Worm (Caenorhabditis elegans): ENCODE measurements around the gene znf-706.
A peak's percentile ranks its signal among the peaks of the same experiment; 100 is the strongest.

Gene znf-706

DNA sequence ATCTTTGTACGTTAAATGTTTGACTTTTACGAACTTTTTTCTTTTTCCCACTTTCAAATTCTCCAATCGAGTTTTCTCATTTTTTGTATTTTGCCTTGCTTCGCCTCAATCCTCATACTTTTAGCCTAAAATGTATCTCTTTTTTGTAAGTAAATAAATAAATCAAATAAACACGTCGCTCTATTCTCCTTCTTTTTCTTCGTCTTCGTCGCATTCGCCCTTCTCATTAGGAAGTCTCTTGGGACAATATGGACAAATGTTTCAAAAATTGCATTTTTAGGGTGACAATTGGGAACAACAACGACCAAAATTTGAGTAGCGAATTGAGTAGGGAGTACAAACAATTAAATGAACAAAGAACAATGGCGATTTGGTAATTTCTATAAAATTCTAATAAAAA is 4.0 kb downstream of the znf-706 start:
- peak; percentile 95 for TF ChIP-seq ces-1 (GFP tag; optimal IDR thresholded peaks at IDR 0.05)
- TF ChIP-seq mls-2 (tag; optimal IDR thresholded peaks at IDR 0.05) = no peak

DNA sequence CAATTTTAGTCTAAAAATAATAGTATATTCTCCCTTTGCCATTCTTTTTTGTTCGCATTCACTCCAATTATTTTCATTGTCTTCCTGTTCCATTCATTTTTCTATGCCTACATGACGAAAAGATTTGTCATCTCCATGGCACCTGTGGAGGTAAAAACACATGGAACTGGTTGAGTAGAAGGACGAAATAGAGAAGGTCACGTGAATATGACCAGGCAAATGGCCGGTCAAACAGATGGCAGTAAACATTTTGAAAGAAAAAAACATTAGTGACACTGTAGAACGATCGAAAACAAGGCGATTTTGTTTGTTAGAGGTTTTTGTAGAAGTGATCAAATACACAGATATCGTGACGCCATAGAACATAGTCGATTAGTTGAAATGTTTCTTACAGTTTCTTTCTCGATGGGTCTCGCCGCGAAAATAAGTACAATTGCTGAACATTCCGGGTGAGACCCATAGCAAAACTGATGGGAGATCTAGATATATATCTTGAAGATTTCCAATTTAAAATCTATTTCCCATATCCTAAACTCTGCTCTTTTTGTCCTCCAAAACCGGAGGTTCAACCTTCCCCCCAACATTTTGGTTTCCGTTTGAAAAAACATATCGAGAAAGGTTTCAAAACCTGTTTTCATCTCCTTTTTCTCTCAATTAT is 5.4 kb downstream of the znf-706 start:
- TF ChIP-seq ceh-83 (GFP tag; optimal IDR thresholded peaks at IDR 0.05) = no peak
- no peak for TF ChIP-seq pha-4 (tag; optimal IDR thresholded peaks at IDR 0.05)
- no peak for TF ChIP-seq sptf-1 (tag; optimal IDR thresholded peaks at IDR 0.05)
- no peak for TF ChIP-seq drap-1 (GFP tag; optimal IDR thresholded peaks at IDR 0.05)
- no peak for TF ChIP-seq ztf-11 (tag; optimal IDR thresholded peaks at IDR 0.05)
- TF ChIP-seq nhr-76 (tag; optimal IDR thresholded peaks at IDR 0.05) = no peak
- TF ChIP-seq lsy-2 (tag; optimal IDR thresholded peaks at IDR 0.05) = no peak
- TF ChIP-seq tbx-8 (GFP tag; optimal IDR thresholded peaks at IDR 0.05) = no peak
- TF ChIP-seq hlh-1 (tag; optimal IDR thresholded peaks at IDR 0.05) = no peak
- TF ChIP-seq ceh-39 (tag; optimal IDR thresholded peaks at IDR 0.05) = no peak
- TF ChIP-seq M03D4.4 (tag; optimal IDR thresholded peaks at IDR 0.05) = no peak

DNA sequence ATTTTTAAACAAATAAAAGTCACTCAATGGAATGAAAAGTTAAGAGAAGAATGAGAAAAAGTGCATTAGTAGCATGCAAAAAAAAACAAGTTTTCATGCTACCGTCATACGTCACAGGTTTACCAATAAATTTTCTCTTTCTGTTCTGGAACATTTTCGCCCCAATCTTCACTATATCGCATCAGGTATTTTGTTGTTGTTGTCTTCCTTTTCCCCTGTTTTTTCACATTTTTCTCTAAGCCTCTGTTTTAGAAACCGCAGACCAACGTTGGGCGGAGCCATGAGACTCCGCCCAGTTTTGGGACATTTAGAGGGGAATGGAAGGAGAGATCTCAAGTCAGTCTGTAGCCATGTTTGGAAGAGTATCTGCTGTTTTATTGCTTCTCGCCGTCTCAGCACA is 7.7 kb downstream of the znf-706 start, which contains the start of gene msa-1:
Gene msa-1 (plus strand): TSS at position 301 of the 400 bp plus-strand sequence.
- TF ChIP-seq zip-8 (tag; optimal IDR thresholded peaks at IDR 0.05) = no peak
- no peak for TF ChIP-seq M03D4.4 (tag; optimal IDR thresholded peaks at IDR 0.05)
- TF ChIP-seq unc-120 (tag; optimal IDR thresholded peaks at IDR 0.05; ENCODE audit: poor library complexity, severe bottlenecking) = no peak
- TF ChIP-seq snpc-4 (tag; optimal IDR thresholded peaks at IDR 0.05) = no peak
- TF ChIP-seq bed-3 (GFP tag; optimal IDR thresholded peaks at IDR 0.05) = no peak
- TF ChIP-seq blmp-1 (tag; optimal IDR thresholded peaks at IDR 0.05) = no peak
- TF ChIP-seq sptf-1 (tag; optimal IDR thresholded peaks at IDR 0.05) = no peak
- no peak for TF ChIP-seq ham-2 (GFP tag; optimal IDR thresholded peaks at IDR 0.05)
- TF ChIP-seq ces-1 (GFP tag; optimal IDR thresholded peaks at IDR 0.05) = no peak
- TF ChIP-seq lin-13 (tag; optimal IDR thresholded peaks at IDR 0.05) = no peak
- no peak for TF ChIP-seq nhr-12 (tag; optimal IDR thresholded peaks at IDR 0.05)
- TF ChIP-seq lsy-2 (tag; optimal IDR thresholded peaks at IDR 0.05) = no peak
- no peak for TF ChIP-seq mab-5 (tag; optimal IDR thresholded peaks at IDR 0.05)
- TF ChIP-seq sem-2 (GFP tag; optimal IDR thresholded peaks at IDR 0.05) = no peak

DNA sequence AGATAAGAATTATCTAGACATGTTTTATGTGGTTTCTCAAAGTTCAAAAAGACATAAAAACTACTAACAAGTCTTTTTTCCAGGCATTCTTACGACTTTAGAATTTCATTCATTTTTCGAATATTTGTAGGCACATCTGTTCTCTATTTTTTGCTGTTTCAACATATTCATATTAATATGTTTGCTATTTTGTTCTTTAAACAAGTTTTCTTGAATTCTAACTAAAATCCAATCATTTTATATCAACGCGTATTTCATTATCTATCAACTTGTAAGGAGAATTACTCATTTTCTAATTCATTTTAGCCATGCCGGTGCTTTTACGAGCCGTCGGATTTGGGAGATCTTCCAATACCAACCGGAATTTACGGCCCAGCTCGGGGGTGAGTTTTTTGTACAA is 14.0 kb downstream of the znf-706 start, which contains the start of gene twk-8:
Gene twk-8 (plus strand): TSS at position 301 of the 400 bp plus-strand sequence.
- no peak for TF ChIP-seq unc-62 (GFP tag; optimal IDR thresholded peaks at IDR 0.05)
- no peak for TF ChIP-seq sptf-1 (tag; optimal IDR thresholded peaks at IDR 0.05)
- no peak for TF ChIP-seq mls-2 (tag; optimal IDR thresholded peaks at IDR 0.05)
- TF ChIP-seq M03D4.4 (tag; optimal IDR thresholded peaks at IDR 0.05) = no peak
- TF ChIP-seq ces-1 (GFP tag; optimal IDR thresholded peaks at IDR 0.05) = no peak
- TF ChIP-seq flh-1 (GFP tag; optimal IDR thresholded peaks at IDR 0.05) = no peak
- no peak for TF ChIP-seq lsy-2 (tag; optimal IDR thresholded peaks at IDR 0.05)
- TF ChIP-seq nhr-12 (tag; optimal IDR thresholded peaks at IDR 0.05) = no peak
- TF ChIP-seq ztf-11 (tag; optimal IDR thresholded peaks at IDR 0.05) = no peak
- no peak for TF ChIP-seq drap-1 (GFP tag; optimal IDR thresholded peaks at IDR 0.05)
- TF ChIP-seq unc-39 (tag; optimal IDR thresholded peaks at IDR 0.05) = no peak
- TF ChIP-seq blmp-1 (tag; optimal IDR thresholded peaks at IDR 0.05) = no peak
- TF ChIP-seq mep-1 (tag; optimal IDR thresholded peaks at IDR 0.05) = no peak
- TF ChIP-seq tbx-8 (GFP tag; optimal IDR thresholded peaks at IDR 0.05) = no peak

DNA sequence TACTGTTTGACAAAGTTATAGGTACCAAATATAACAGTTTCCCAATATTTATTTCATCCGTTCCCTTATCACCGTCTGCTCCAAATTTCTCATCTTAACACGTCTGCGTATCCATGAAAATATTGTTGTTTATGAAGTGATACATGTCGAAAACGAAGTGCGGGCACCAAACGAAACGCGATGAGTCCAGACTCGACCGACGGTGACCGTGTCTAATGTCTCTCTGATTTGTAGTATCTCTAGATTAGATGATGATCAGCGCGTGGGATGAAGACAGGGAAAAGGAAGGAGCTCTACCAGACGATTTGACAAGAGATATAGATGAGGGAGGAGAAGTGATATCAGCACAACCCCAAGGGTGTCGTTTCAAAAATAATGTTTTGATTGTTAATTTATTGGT is 15.8 kb downstream of the znf-706 start:
- TF ChIP-seq nhr-2 (tag; optimal IDR thresholded peaks at IDR 0.05) (no peak), flh-1 (GFP tag; optimal IDR thresholded peaks at IDR 0.05) (no peak), hlh-1 (tag; optimal IDR thresholded peaks at IDR 0.05) (peak; percentile 25), cnd-1 (tag; optimal IDR thresholded peaks at IDR 0.05) (no peak), zip-8 (tag; optimal IDR thresholded peaks at IDR 0.05) (no peak), ceh-83 (GFP tag; optimal IDR thresholded peaks at IDR 0.05) (no peak), elt-1 (tag; optimal IDR thresholded peaks at IDR 0.05; ENCODE audit: borderline replicate concordance, insufficient read depth) (no peak), M03D4.4 (tag; optimal IDR thresholded peaks at IDR 0.05) (no peak), unc-62 (GFP tag; optimal IDR thresholded peaks at IDR 0.05) (peak; percentile 33), lsy-2 (tag; optimal IDR thresholded peaks at IDR 0.05) (no peak), unc-120 (tag; optimal IDR thresholded peaks at IDR 0.05; ENCODE audit: poor library complexity, severe bottlenecking) (peak; percentile 83), bed-3 (GFP tag; optimal IDR thresholded peaks at IDR 0.05) (no peak), lin-32 (GFP tag; optimal IDR thresholded peaks at IDR 0.05) (no peak), nhr-28 (tag; optimal IDR thresholded peaks at IDR 0.05) (no peak), sptf-1 (tag; optimal IDR thresholded peaks at IDR 0.05) (no peak), ceh-39 (tag; optimal IDR thresholded peaks at IDR 0.05) (no peak), lin-13 (tag; optimal IDR thresholded peaks at IDR 0.05) (no peak), pha-4 (tag; optimal IDR thresholded peaks at IDR 0.05) (no peak)
